Fruit fly (Drosophila melanogaster): ENCODE results near the gene myd.

myd gene

dm6 chr3R:19238934-19239333, 58.5 kb downstream of the myd start (continued):
- TF ChIP-seq Mad (GFP tag; optimal IDR thresholded peaks at IDR 0.05) = no peak
- TF ChIP-seq CG14667 (GFP tag; IDR thresholded peaks at IDR 0.05) = no peak
- TF ChIP-seq CG6791 (GFP tag; IDR thresholded peaks at IDR 0.05; ENCODE audit: partially characterized antibody) = peak; percentile 79
- TF ChIP-seq CG6254 (GFP tag; optimal IDR thresholded peaks at IDR 0.05) = no peak
- 0 out of 2 replicates have a peak, but pooled peaks have one; percentile 22 for TF ChIP-seq ato (GFP tag; IDR thresholded peaks at IDR 0.05; ENCODE audit: partially characterized antibody)
- no peak for TF ChIP-seq CG11093 (GFP tag; IDR thresholded peaks at IDR 0.05)
- no peak for TF ChIP-seq oc (tag; optimal IDR thresholded peaks at IDR 0.05)
- TF ChIP-seq CG8281 (tag; optimal IDR thresholded peaks at IDR 0.05) = no peak
- TF ChIP-seq CG7963 (GFP tag; IDR thresholded peaks at IDR 0.05; ENCODE audit: partially characterized antibody) = peak; percentile 73
- TF ChIP-seq HLH3B (GFP tag; IDR thresholded peaks at IDR 0.05) = no peak
- no peak for TF ChIP-seq jigr1 (GFP tag; IDR thresholded peaks at IDR 0.05)
- TF ChIP-seq CG2116 (GFP tag; optimal IDR thresholded peaks at IDR 0.05) = no peak
- no peak for TF ChIP-seq CG12155 (GFP tag; optimal IDR thresholded peaks at IDR 0.05)
- TF ChIP-seq CG17802 (tag; optimal IDR thresholded peaks at IDR 0.05) = no peak
- TF ChIP-seq vnd (GFP tag; IDR thresholded peaks at IDR 0.05; ENCODE audit: partially characterized antibody) = peak; percentile 84
- no peak for TF ChIP-seq lbe (GFP tag; optimal IDR thresholded peaks at IDR 0.05)
- TF ChIP-seq inv (GFP tag; IDR thresholded peaks at IDR 0.05; ENCODE audit: partially characterized antibody) = peak; percentile 50; the same call in 1 of the 2 replicates
- TF ChIP-seq z (GFP tag; IDR thresholded peaks at IDR 0.05) = no peak
- TF ChIP-seq MTF-1 (GFP tag; optimal IDR thresholded peaks at IDR 0.05; ENCODE audit: borderline replicate concordance) = no peak
- TF ChIP-seq CG15696 (tag; optimal IDR thresholded peaks at IDR 0.05) = no peak
- peak; percentile 84 for TF ChIP-seq Bgb (GFP tag; IDR thresholded peaks at IDR 0.05; ENCODE audit: partially characterized antibody)
- TF ChIP-seq ci (GFP tag; IDR thresholded peaks at IDR 0.05) = no peak
- TF ChIP-seq CG2199 (GFP tag; IDR thresholded peaks at IDR 0.05) = peak; percentile 83
- TF ChIP-seq CG3847 (GFP tag; IDR thresholded peaks at IDR 0.05) = no peak
- TF ChIP-seq CG6272 (GFP tag; IDR thresholded peaks at IDR 0.05) = 0 out of 2 replicates have a peak, but pooled peaks have one; percentile 7
- TF ChIP-seq dan (GFP tag; IDR thresholded peaks at IDR 0.05) = no peak
- no peak for TF ChIP-seq CG12299 (tag; optimal IDR thresholded peaks at IDR 0.05)
- TF ChIP-seq tll (GFP tag; optimal IDR thresholded peaks at IDR 0.05) = peak in 1 of 2 experiments; percentile 20
- TF ChIP-seq Poxn (GFP tag; IDR thresholded peaks at IDR 0.05) = no peak
- no peak for TF ChIP-seq CG17361 (GFP tag; IDR thresholded peaks at IDR 0.05)
- TF ChIP-seq tna (GFP tag; IDR thresholded peaks at IDR 0.05; ENCODE audit: partially characterized antibody) = 0 out of 2 replicates have a peak, but pooled peaks have one; percentile 40
- TF ChIP-seq Taf1 (GFP tag; IDR thresholded peaks at IDR 0.05) = no peak
- TF ChIP-seq Dip3 (GFP tag; optimal IDR thresholded peaks at IDR 0.05) = no peak
- TF ChIP-seq CTCF (GFP tag; optimal IDR thresholded peaks at IDR 0.05) = peak; percentile 69
- TF ChIP-seq CG4282 (GFP tag; optimal IDR thresholded peaks at IDR 0.05) = no peak
- TF ChIP-seq chinmo (GFP tag; IDR thresholded peaks at IDR 0.05; ENCODE audit: partially characterized antibody) = 0 out of 4 replicates have a peak, but pooled peaks have one; percentile 22
- peak; percentile 65; the same call in 1 of the 3 replicates for TF ChIP-seq mld (GFP tag; IDR thresholded peaks at IDR 0.05; ENCODE audit: partially characterized antibody)
- TF ChIP-seq knrl (GFP tag; IDR thresholded peaks at IDR 0.05; ENCODE audit: partially characterized antibody) = peak; percentile 73
- TF ChIP-seq CG42726 (GFP tag; IDR thresholded peaks at IDR 0.05; ENCODE audit: partially characterized antibody) = peak; percentile 63; the same call in 1 of the 2 replicates
- no peak for TF ChIP-seq CG16815 (GFP tag; optimal IDR thresholded peaks at IDR 0.05)
- TF ChIP-seq stwl (tag; optimal IDR thresholded peaks at IDR 0.05) = peak; percentile 31
